Worm (Caenorhabditis elegans) whole organism, L2 larva: ENCODE results near the gene rgs-6.

Experiments
- C34F6.9 ChIP-seq: fragments of 150-350 bp; optimal IDR thresholded peaks from 2 replicates; lab custom pipeline; 2014; ENCODE audit warnings: missing biosample characterization, missing genetic modification characterization
- F13H6.1 ChIP-seq: sonication (generic microtip); optimal IDR thresholded peaks from 2 replicates; lab custom pipeline; 2016; ENCODE audit warnings: missing genetic modification characterization, missing compliant biosample characterization
- R02D3.7 ChIP-seq: fragments of 150-350 bp; optimal IDR thresholded peaks from 2 replicates; lab custom pipeline; 2014; ENCODE audit warnings: missing biosample characterization, missing genetic modification characterization
- Y55F3AM.14 ChIP-seq: fragments of 200-800 bp; sonication (Bioruptor generic); optimal IDR thresholded peaks from 2 replicates; lab custom pipeline; 2018; ENCODE audit warnings: mild to moderate bottlenecking, missing genetic modification characterization, missing compliant biosample characterization
- ZK546.5 ChIP-seq: sonication (generic microtip); optimal IDR thresholded peaks from 2 replicates; lab custom pipeline; 2017; ENCODE audit warnings: missing biosample characterization, missing genetic modification characterization
- alr-1 ChIP-seq: fragments of 150-350 bp; optimal IDR thresholded peaks from 2 replicates; lab custom pipeline; 2014; ENCODE audit warnings: missing biosample characterization, missing genetic modification characterization
- aly-2 ChIP-seq: fragments of 150-350 bp; optimal IDR thresholded peaks from 2 replicates; lab custom pipeline; 2014; ENCODE audit warnings: missing biosample characterization, missing genetic modification characterization
- ama-1 ChIP-seq: fragments of 150-350 bp; optimal IDR thresholded peaks from 2 replicates; lab custom pipeline; 2018; ENCODE audit warnings: inconsistent platforms
- ceh-82 ChIP-seq: fragments of 150-350 bp; optimal IDR thresholded peaks from 2 replicates; lab custom pipeline; 2014; ENCODE audit warnings: missing biosample characterization, missing genetic modification characterization
- crh-2 ChIP-seq: sonication (generic microtip); optimal IDR thresholded peaks from 2 replicates; lab custom pipeline; 2017; ENCODE audit warnings: missing biosample characterization, missing genetic modification characterization
- egl-27 ChIP-seq: sonication (generic microtip); optimal IDR thresholded peaks from 3 replicates; lab custom pipeline; 2017; ENCODE audit warnings: missing biosample characterization, missing genetic modification reagents, missing genetic modification characterization
- elt-1 ChIP-seq: fragments of 150-350 bp; optimal IDR thresholded peaks from 2 replicates; lab custom pipeline; 2014; ENCODE audit warnings: missing biosample characterization, missing genetic modification characterization
- elt-3 ChIP-seq: sonication (generic microtip); optimal IDR thresholded peaks from 2 replicates; lab custom pipeline; 2017; ENCODE audit warnings: missing biosample characterization, missing genetic modification characterization
- fos-1 ChIP-seq: fragments of 150-350 bp; optimal IDR thresholded peaks from 2 replicates; lab custom pipeline; 2014; ENCODE audit warnings: missing biosample characterization, missing genetic modification characterization
- gmeb-1 ChIP-seq: fragments of 150-350 bp; optimal IDR thresholded peaks from 2 replicates; lab custom pipeline; 2014; ENCODE audit warnings: missing biosample characterization, missing genetic modification characterization
- lin-11 ChIP-seq: fragments of 150-350 bp; sonication (generic microtip); optimal IDR thresholded peaks from 2 replicates; lab custom pipeline; 2014; ENCODE audit warnings: missing biosample characterization, missing genetic modification characterization, inconsistent platforms, mixed read lengths
- lin-13 ChIP-seq: fragments of 150-350 bp; optimal IDR thresholded peaks from 2 replicates; lab custom pipeline; 2014; ENCODE audit warnings: missing biosample characterization, missing genetic modification reagents, missing genetic modification characterization
- lin-39 ChIP-seq: fragments of 150-350 bp; optimal IDR thresholded peaks from 2 replicates; lab custom pipeline; 2014; ENCODE audit warnings: missing biosample characterization, missing genetic modification reagents, missing genetic modification characterization
- lsy-2 ChIP-seq, 2 experiments: fragments of 150-350 bp in 1 of 2; sonication (generic microtip) in 1 of 2; optimal IDR thresholded peaks; 2 replicates each; lab custom pipeline; 2014 to 2017; ENCODE audit warnings: missing biosample characterization in 2 of 2, missing genetic modification characterization in 2 of 2
- mab-5 ChIP-seq: fragments of 150-350 bp; optimal IDR thresholded peaks from 2 replicates; lab custom pipeline; 2014; ENCODE audit warnings: missing biosample characterization, missing genetic modification characterization
- mbf-1 ChIP-seq: sonication (generic microtip); optimal IDR thresholded peaks from 2 replicates; lab custom pipeline; 2017; ENCODE audit warnings: missing biosample characterization, missing genetic modification characterization
- mdl-1 ChIP-seq, 2 experiments: fragments of 150-350 bp in 1 of 2; sonication (generic microtip) in 1 of 2; optimal IDR thresholded peaks; 2 replicates each; lab custom pipeline; 2017; ENCODE audit warnings: missing biosample characterization in 2 of 2, missing genetic modification characterization in 2 of 2
- nhr-10 ChIP-seq: sonication (generic microtip); optimal IDR thresholded peaks from 2 replicates; lab custom pipeline; 2017; ENCODE audit warnings: missing biosample characterization, missing genetic modification characterization
- nhr-11 ChIP-seq: fragments of 150-350 bp; optimal IDR thresholded peaks from 2 replicates; lab custom pipeline; 2014; ENCODE audit warnings: missing biosample characterization, missing genetic modification characterization
- nhr-12 ChIP-seq: fragments of 150-350 bp; optimal IDR thresholded peaks from 2 replicates; lab custom pipeline; 2014; ENCODE audit warnings: missing biosample characterization, missing genetic modification characterization
- nhr-129 ChIP-seq: fragments of 150-350 bp; optimal IDR thresholded peaks from 2 replicates; lab custom pipeline; 2014; ENCODE audit warnings: missing biosample characterization, missing genetic modification characterization
- nhr-21 ChIP-seq: fragments of 150-350 bp; optimal IDR thresholded peaks from 2 replicates; lab custom pipeline; 2014; ENCODE audit warnings: missing biosample characterization, missing genetic modification characterization
- nhr-23 ChIP-seq: fragments of 150-350 bp; optimal IDR thresholded peaks from 2 replicates; lab custom pipeline; 2014; ENCODE audit warnings: missing biosample characterization, missing genetic modification reagents, missing genetic modification characterization
- nhr-237 ChIP-seq: fragments of 150-350 bp; optimal IDR thresholded peaks from 2 replicates; lab custom pipeline; 2014; ENCODE audit warnings: missing biosample characterization, missing genetic modification characterization
- nhr-25 ChIP-seq: fragments of 150-350 bp; sonication (generic microtip); optimal IDR thresholded peaks from 3 replicates; lab custom pipeline; 2014; ENCODE audit warnings: missing biosample characterization, missing genetic modification characterization
- nhr-6 ChIP-seq: fragments of 150-350 bp; optimal IDR thresholded peaks from 2 replicates; lab custom pipeline; 2014; ENCODE audit warnings: missing biosample characterization, missing genetic modification characterization
- peb-1 ChIP-seq: fragments of 150-350 bp; optimal IDR thresholded peaks from 2 replicates; lab custom pipeline; 2014; ENCODE audit warnings: missing biosample characterization, missing genetic modification characterization
- sem-4 ChIP-seq: fragments of 150-350 bp; optimal IDR thresholded peaks from 2 replicates; lab custom pipeline; 2014; ENCODE audit warnings: missing biosample characterization, missing genetic modification reagents, missing genetic modification characterization
- sma-3 ChIP-seq: sonication (generic microtip); optimal IDR thresholded peaks from 2 replicates; lab custom pipeline; 2016; ENCODE audit warnings: missing genetic modification reagents, missing genetic modification characterization, missing compliant biosample characterization
- sma-9 ChIP-seq, 2 experiments: fragments of 150-350 bp in 1 of 2; sonication (generic microtip) in 1 of 2; optimal IDR thresholded peaks; 2 replicates each; lab custom pipeline; 2014 to 2016; ENCODE audit warnings: missing genetic modification characterization in 2 of 2, mild to moderate bottlenecking in 1 of 2, missing biosample characterization in 1 of 2, missing compliant biosample characterization in 1 of 2, missing genetic modification reagents in 1 of 2, moderate library complexity in 1 of 2
- snpc-4 ChIP-seq: fragments of 150-350 bp; optimal IDR thresholded peaks from 2 replicates; lab custom pipeline; 2014; ENCODE audit warnings: missing biosample characterization, missing genetic modification characterization
- unc-39 ChIP-seq: fragments of 150-350 bp; optimal IDR thresholded peaks from 2 replicates; lab custom pipeline; 2014; ENCODE audit warnings: missing biosample characterization, missing genetic modification characterization
- unc-55 ChIP-seq: fragments of 150-350 bp; sonication (generic microtip); optimal IDR thresholded peaks from 3 replicates; lab custom pipeline; 2014; ENCODE audit warnings: missing biosample characterization, missing genetic modification reagents, missing genetic modification characterization
- unc-62 ChIP-seq: fragments of 150-350 bp; optimal IDR thresholded peaks from 2 replicates; lab custom pipeline; 2014; ENCODE audit warnings: missing biosample characterization, missing genetic modification reagents, missing genetic modification characterization
- zag-1 ChIP-seq: fragments of 150-350 bp; optimal IDR thresholded peaks from 2 replicates; lab custom pipeline; 2014; ENCODE audit warnings: missing biosample characterization, missing genetic modification characterization
- ztf-11 ChIP-seq: sonication (generic microtip); optimal IDR thresholded peaks from 2 replicates; lab custom pipeline; 2017; ENCODE audit warnings: missing biosample characterization, missing genetic modification characterization
- ztf-4 ChIP-seq: fragments of 150-350 bp; optimal IDR thresholded peaks from 2 replicates; lab custom pipeline; 2014; ENCODE audit warnings: missing biosample characterization, missing genetic modification characterization

The rgs-6 gene

ce11 chrX:5775804-5776252, 42.2 kb upstream of the rgs-6 start:
- TF ChIP-seq gmeb-1 (tag; lab: Kevin White, UChicago), result peak; percentile 25
- no peak for TF ChIP-seq nhr-12 (tag; lab: Kevin White, UChicago)
- TF ChIP-seq sma-9 (GFP tag; optimal IDR thresholded peaks at IDR 0.05; lab: Kevin White, UChicago), result peak; percentile 68
- TF ChIP-seq sma-9 (tag; optimal IDR thresholded peaks at IDR 0.05; lab: Kevin White, UChicago), result no peak
- peak; percentile 26 for TF ChIP-seq egl-27
- no peak for TF ChIP-seq nhr-11 (tag; lab: Kevin White, UChicago)
- peak; percentile 25 for TF ChIP-seq lin-11 (tag; lab: Kevin White, UChicago)
- TF ChIP-seq zag-1 (tag; lab: Kevin White, UChicago), result peak; percentile 2
- peak; percentile 61 for TF ChIP-seq lin-13 (GFP tag; lab: Kevin White, UChicago)
- TF ChIP-seq nhr-10 (tag; lab: Kevin White, UChicago), result no peak
- TF ChIP-seq nhr-129 (tag; lab: Kevin White, UChicago), result peak; percentile 81
- peak; percentile 6 to 76 for TF ChIP-seq lsy-2 (tag; optimal IDR thresholded peaks at IDR 0.05; lab: Kevin White, UChicago)
- no peak for TF ChIP-seq ZK546.5 (tag; lab: Kevin White, UChicago)
- TF ChIP-seq unc-62 (GFP tag; lab: Kevin White, UChicago), result no peak
- TF ChIP-seq nhr-25, result peak; percentile 18
- TF ChIP-seq elt-3 (tag; lab: Kevin White, UChicago), result no peak
- TF ChIP-seq nhr-21 (tag; lab: Kevin White, UChicago), result peak; percentile 40
- no peak for TF ChIP-seq elt-1
- TF ChIP-seq ama-1, result no peak
- no peak for TF ChIP-seq alr-1 (tag; lab: Kevin White, UChicago)
- no peak for TF ChIP-seq ceh-82 (tag; lab: Kevin White, UChicago)
- TF ChIP-seq nhr-23 (tag; lab: Kevin White, UChicago), result no peak
- peak; percentile 35 for TF ChIP-seq sma-3 (GFP tag; lab: Kevin White, UChicago)
- peak; percentile 28 for TF ChIP-seq mab-5 (tag; lab: Kevin White, UChicago)
- peak; percentile 9 for TF ChIP-seq nhr-6 (tag; lab: Kevin White, UChicago)
- peak; percentile 51 for TF ChIP-seq C34F6.9 (tag; lab: Kevin White, UChicago)
- TF ChIP-seq ztf-11 (tag; lab: Kevin White, UChicago), result no peak
- no peak for TF ChIP-seq peb-1
- no peak for TF ChIP-seq unc-39 (tag; lab: Kevin White, UChicago)
- TF ChIP-seq mdl-1 (tag; optimal IDR thresholded peaks at IDR 0.05; lab: Kevin White, UChicago), result peak in 1 of 2 experiments; percentile 24
- TF ChIP-seq crh-2, result peak; percentile 50
- TF ChIP-seq ztf-4 (tag; lab: Kevin White, UChicago), result no peak
- peak; percentile 11 for TF ChIP-seq fos-1 (tag; lab: Kevin White, UChicago)
- TF ChIP-seq unc-55, result peak; percentile 71
- TF ChIP-seq R02D3.7 (tag; lab: Kevin White, UChicago), result no peak
- peak; percentile 37 for TF ChIP-seq sem-4 (tag; lab: Kevin White, UChicago)
- TF ChIP-seq F13H6.1 (tag; lab: Kevin White, UChicago), result peak; percentile 62

ce11 chrX:5773471-5773870, 39.9 kb upstream of the rgs-6 start, which contains the start of gene sym-3:
TSS of gene sym-3 (plus strand) at chrX:5773771.
- TF ChIP-seq F13H6.1 (tag; lab: Kevin White, UChicago) (no peak), ama-1 (no peak), Y55F3AM.14 (no peak), snpc-4 (tag; lab: Kevin White, UChicago) (no peak), C34F6.9 (tag; lab: Kevin White, UChicago) (no peak), lin-39 (tag; lab: Kevin White, UChicago) (no peak), crh-2 (no peak), nhr-237 (tag; lab: Kevin White, UChicago) (no peak), mbf-1 (tag; lab: Kevin White, UChicago) (no peak), R02D3.7 (tag; lab: Kevin White, UChicago) (no peak), aly-2 (no peak)
